Worm (Caenorhabditis elegans) whole organism, young adult: Measurements from ENCODE around the gene C05E4.7.

Experiments used
- B0035.1 ChIP-seq: sonication (generic microtip); optimal IDR thresholded peaks from 2 replicates; lab custom pipeline; 2016; ENCODE audit warnings: missing genetic modification characterization, mild to moderate bottlenecking, missing compliant biosample characterization, missing genotype, missing genetic modification reagents
- C06A6.2 ChIP-seq: fragments of 200-800 bp; sonication (Bioruptor generic); conservative IDR thresholded peaks from 2 replicates; pipeline ENCODE4 v1.3.6; 2022; ENCODE audit warnings: missing genetic modification characterization, missing compliant biosample characterization
- D2030.7 ChIP-seq: fragments of 200-800 bp; sonication (Bioruptor generic); IDR thresholded peaks from 2 replicates; pipeline ENCODE4 v1.3.6; 2022; ENCODE audit warnings: missing genetic modification reagents, missing genetic modification characterization, missing compliant biosample characterization
- F10E7.11 ChIP-seq: sonication (generic microtip); optimal IDR thresholded peaks from 2 replicates; lab custom pipeline; 2017; ENCODE audit warnings: mild to moderate bottlenecking, missing genetic modification characterization, moderate library complexity, missing compliant biosample characterization
- F23B12.7 ChIP-seq: sonication (generic microtip); optimal IDR thresholded peaks from 2 replicates; lab custom pipeline; 2017; ENCODE audit warnings: missing genetic modification characterization, mild to moderate bottlenecking, missing compliant biosample characterization, antibody characterized with exemption, moderate library complexity; ENCODE audit not compliant: insufficient read depth
- F49E8.2 ChIP-seq: sonication (generic microtip); optimal IDR thresholded peaks from 3 replicates; lab custom pipeline; 2017; ENCODE audit warnings: missing genetic modification characterization, mild to moderate bottlenecking, missing compliant biosample characterization, antibody characterized with exemption, moderate library complexity; ENCODE audit not compliant: insufficient read depth
- F52B5.7 ChIP-seq: sonication (generic microtip); optimal IDR thresholded peaks from 2 replicates; lab custom pipeline; 2016; ENCODE audit warnings: mild to moderate bottlenecking, missing genetic modification characterization, missing compliant biosample characterization
- F55B11.4 ChIP-seq: sonication (generic microtip); optimal IDR thresholded peaks from 2 replicates; lab custom pipeline; 2016; ENCODE audit warnings: missing compliant biosample characterization, missing genetic modification characterization, borderline replicate concordance; ENCODE audit not compliant: insufficient read depth
- K11D2.4 ChIP-seq: fragments of 200-800 bp; sonication (Bioruptor generic); IDR thresholded peaks from 2 replicates; pipeline ENCODE4 v1.3.6; 2022; ENCODE audit warnings: missing genetic modification reagents, missing genetic modification characterization, missing compliant biosample characterization
- K12H6.12 ChIP-seq: fragments of 200-800 bp; sonication (Bioruptor generic); optimal IDR thresholded peaks from 2 replicates; lab custom pipeline; 2018; ENCODE audit warnings: mild to moderate bottlenecking, missing genetic modification characterization, missing compliant biosample characterization
- Y67H2A.10 ChIP-seq: fragments of 200-800 bp; sonication (Bioruptor generic); conservative IDR thresholded peaks from 2 replicates; pipeline ENCODE4 v1.3.6; 2022; ENCODE audit warnings: missing genetic modification reagents, missing genetic modification characterization, missing compliant biosample characterization
- Y95B8A.8 ChIP-seq: fragments of 200-800 bp; sonication (Bioruptor generic); IDR thresholded peaks from 2 replicates; pipeline ENCODE4 v1.3.6; 2022; ENCODE audit warnings: missing genetic modification reagents, missing genetic modification characterization, missing compliant biosample characterization
- aptf-2 ChIP-seq: fragments of 200-800 bp; sonication (Bioruptor generic); conservative IDR thresholded peaks from 2 replicates; pipeline ENCODE4 v1.3.6; 2022; ENCODE audit warnings: missing genetic modification reagents, missing genetic modification characterization, missing compliant biosample characterization
- bed-1 ChIP-seq: fragments of 200-800 bp; sonication (Bioruptor generic); IDR thresholded peaks from 2 replicates; pipeline ENCODE4 v1.3.6; 2022; ENCODE audit warnings: missing genetic modification reagents, missing genetic modification characterization, missing compliant biosample characterization
- bed-2 ChIP-seq: fragments of 200-800 bp; sonication (Bioruptor generic); IDR thresholded peaks from 2 replicates; pipeline ENCODE4 v1.3.6; 2022; ENCODE audit warnings: missing genetic modification reagents, missing genetic modification characterization, missing compliant biosample characterization
- cebp-1 ChIP-seq, 2 experiments: fragments of 200-800 bp in 1 of 2; sonication (Bioruptor generic) in 1 of 2; sonication (generic microtip) in 1 of 2; IDR thresholded peaks in 1 of 2; optimal IDR thresholded peaks in 1 of 2; 2 replicates each; pipeline versions ENCODE4 v1.3.6 to Lab custom; 2017 to 2022; ENCODE audit warnings: missing compliant biosample characterization in 2 of 2, missing genetic modification characterization in 2 of 2, mild to moderate bottlenecking in 1 of 2, missing genetic modification reagents in 1 of 2, moderate library complexity in 1 of 2
- cebp-2 ChIP-seq: fragments of 200-800 bp; sonication (Bioruptor generic); IDR thresholded peaks from 2 replicates; pipeline ENCODE4 v1.3.6; 2022; ENCODE audit warnings: missing genetic modification characterization, missing compliant biosample characterization
- ceh-100 ChIP-seq: fragments of 200-800 bp; sonication (Bioruptor generic); IDR thresholded peaks from 2 replicates; pipeline ENCODE4 v1.3.6; 2022; ENCODE audit warnings: missing genetic modification reagents, missing genetic modification characterization, missing compliant biosample characterization
- ceh-40 ChIP-seq: fragments of 200-800 bp; sonication (Bioruptor generic); IDR thresholded peaks from 2 replicates; pipeline ENCODE4 v1.3.6; 2022; ENCODE audit warnings: missing genetic modification characterization, missing compliant biosample characterization
- ceh-79 ChIP-seq: sonication (generic microtip); optimal IDR thresholded peaks from 2 replicates; lab custom pipeline; 2017; ENCODE audit warnings: mild to moderate bottlenecking, missing genetic modification characterization, missing compliant biosample characterization
- egrh-3 ChIP-seq: fragments of 200-800 bp; sonication (Bioruptor generic); IDR thresholded peaks from 2 replicates; pipeline ENCODE4 v1.3.6; 2022; ENCODE audit warnings: missing genetic modification reagents, missing genetic modification characterization, missing compliant biosample characterization
- ekl-4 ChIP-seq: fragments of 200-800 bp; sonication (Bioruptor generic); IDR thresholded peaks from 2 replicates; pipeline ENCODE4 v1.3.6; 2022; ENCODE audit warnings: missing genetic modification reagents, missing genetic modification characterization, missing compliant biosample characterization
- ets-4 ChIP-seq: fragments of 200-800 bp; sonication (Bioruptor generic); optimal IDR thresholded peaks from 2 replicates; lab custom pipeline; 2018; ENCODE audit warnings: mild to moderate bottlenecking, missing genetic modification characterization, missing compliant biosample characterization
- gei-17 ChIP-seq: fragments of 200-800 bp; sonication (Bioruptor generic); optimal IDR thresholded peaks from 2 replicates; lab custom pipeline; 2018; ENCODE audit warnings: mild to moderate bottlenecking, missing genetic modification characterization, missing compliant biosample characterization
- him-1 ChIP-seq: sonication (generic microtip); optimal IDR thresholded peaks from 2 replicates; lab custom pipeline; 2016; ENCODE audit warnings: missing genotype, missing genetic modification reagents, missing genetic modification characterization, missing compliant biosample characterization
- hlh-26 ChIP-seq: fragments of 200-800 bp; sonication (Bioruptor generic); conservative IDR thresholded peaks from 2 replicates; pipeline ENCODE4 v1.3.6; 2022; ENCODE audit warnings: missing genetic modification reagents, missing genetic modification characterization, missing compliant biosample characterization
- hrde-1 ChIP-seq: sonication (generic microtip); optimal IDR thresholded peaks from 2 replicates; lab custom pipeline; 2016; ENCODE audit warnings: missing genetic modification characterization, mild to moderate bottlenecking, missing compliant biosample characterization, moderate library complexity, missing genotype, missing genetic modification reagents, borderline replicate concordance
- hsf-1 ChIP-seq: fragments of 200-800 bp; sonication (Bioruptor generic); IDR thresholded peaks from 2 replicates; pipeline ENCODE4 v1.3.6; 2022; ENCODE audit warnings: missing genetic modification reagents, missing genetic modification characterization, missing compliant biosample characterization
- lin-26 ChIP-seq: fragments of 200-800 bp; sonication (Bioruptor generic); IDR thresholded peaks from 2 replicates; pipeline ENCODE4 v1.3.6; 2022; ENCODE audit warnings: missing genetic modification reagents, missing genetic modification characterization, missing compliant biosample characterization
- lin-35 ChIP-seq, 3 experiments: fragments of 150-350 bp in 2 of 3; sonication (generic microtip) in 1 of 3; optimal IDR thresholded peaks; 2 replicates each; lab custom pipeline; 2014 to 2018; ENCODE audit warnings: missing biosample characterization in 3 of 3, missing genetic modification characterization in 3 of 3, missing genetic modification reagents in 3 of 3
- mes-4 ChIP-seq: sonication (generic microtip); optimal IDR thresholded peaks from 2 replicates; lab custom pipeline; 2016; ENCODE audit warnings: missing genotype, missing genetic modification characterization, missing compliant biosample characterization
- nfya-1 ChIP-seq: sonication (generic microtip); optimal IDR thresholded peaks from 2 replicates; lab custom pipeline; 2017; ENCODE audit warnings: antibody characterized with exemption, missing compliant biosample characterization, missing genetic modification characterization, borderline replicate concordance; ENCODE audit not compliant: insufficient read depth
- nhr-120 ChIP-seq: fragments of 200-800 bp; sonication (Bioruptor generic); IDR thresholded peaks from 2 replicates; pipeline ENCODE4 v1.3.6; 2022; ENCODE audit warnings: missing genetic modification characterization, missing compliant biosample characterization
- nhr-90 ChIP-seq: sonication (generic microtip); optimal IDR thresholded peaks from 2 replicates; lab custom pipeline; 2016; ENCODE audit warnings: missing genotype, mild to moderate bottlenecking, missing genetic modification characterization, missing compliant biosample characterization
- pbrm-1 ChIP-seq: fragments of 200-800 bp; sonication (Bioruptor generic); IDR thresholded peaks from 2 replicates; pipeline ENCODE4 v1.3.6; 2022; ENCODE audit warnings: missing genetic modification reagents, missing genetic modification characterization, missing compliant biosample characterization
- pha-4 ChIP-seq: fragments of 150-350 bp; sonication (generic microtip); optimal IDR thresholded peaks from 2 replicates; lab custom pipeline; 2014; ENCODE audit warnings: missing biosample characterization, missing genetic modification reagents, missing genetic modification characterization
- rcor-1 ChIP-seq: fragments of 200-800 bp; sonication (Bioruptor generic); IDR thresholded peaks from 2 replicates; pipeline ENCODE4 v1.3.6; 2022; ENCODE audit warnings: missing genetic modification reagents, missing genetic modification characterization, missing compliant biosample characterization
- rec-8 ChIP-seq, 2 experiments: sonication (generic microtip); optimal IDR thresholded peaks; 2 replicates each; lab custom pipeline; 2016; ENCODE audit warnings: mild to moderate bottlenecking in 2 of 2, missing genetic modification characterization in 2 of 2, missing genetic modification reagents in 2 of 2, missing genotype in 2 of 2, missing biosample characterization in 1 of 2, missing compliant biosample characterization in 1 of 2, moderate library complexity in 1 of 2
- repo-1 ChIP-seq: sonication (generic microtip); optimal IDR thresholded peaks from 2 replicates; lab custom pipeline; 2017; ENCODE audit warnings: mild to moderate bottlenecking, missing genetic modification characterization, missing compliant biosample characterization
- sdz-38 ChIP-seq: sonication (generic microtip); optimal IDR thresholded peaks from 2 replicates; lab custom pipeline; 2016; ENCODE audit warnings: missing genotype, missing genetic modification characterization, missing compliant biosample characterization
- snpc-1.1 ChIP-seq: sonication (generic microtip); optimal IDR thresholded peaks from 2 replicates; lab custom pipeline; 2017; ENCODE audit warnings: missing genetic modification characterization, mild to moderate bottlenecking, missing compliant biosample characterization, antibody characterized with exemption, moderate library complexity, missing genotype, missing genetic modification reagents; ENCODE audit not compliant: insufficient read depth
- tbp1 ChIP-seq: fragments of 200-800 bp; sonication (Bioruptor generic); optimal IDR thresholded peaks from 2 replicates; lab custom pipeline; 2018; ENCODE audit warnings: mild to moderate bottlenecking, missing genetic modification characterization, missing compliant biosample characterization
- tbx-9 ChIP-seq: sonication (generic microtip); optimal IDR thresholded peaks from 2 replicates; lab custom pipeline; 2016; ENCODE audit warnings: borderline replicate concordance, missing genetic modification characterization, inconsistent platforms, missing compliant biosample characterization
- unc-130 ChIP-seq: sonication (generic microtip); optimal IDR thresholded peaks from 2 replicates; lab custom pipeline; 2016; ENCODE audit warnings: missing genetic modification reagents, missing genetic modification characterization, missing compliant biosample characterization
- zfh-2 ChIP-seq: fragments of 200-800 bp; sonication (Bioruptor generic); conservative IDR thresholded peaks from 2 replicates; pipeline ENCODE4 v1.3.6; 2022; ENCODE audit warnings: missing genetic modification reagents, missing genetic modification characterization, missing compliant biosample characterization
- ztf-26 ChIP-seq: sonication (generic microtip); optimal IDR thresholded peaks from 2 replicates; lab custom pipeline; 2017; ENCODE audit warnings: missing genetic modification characterization, missing compliant biosample characterization
- ztf-28 ChIP-seq: fragments of 200-800 bp; sonication (Bioruptor generic); IDR thresholded peaks from 2 replicates; pipeline ENCODE4 v1.3.6; 2022; ENCODE audit warnings: missing genetic modification reagents, missing genetic modification characterization, missing compliant biosample characterization

Gene C05E4.7

ce11 chrV:731330-731729 lies 10.6 kb upstream of the C05E4.7 start (continued):
- TF ChIP-seq sdz-38 (tag; lab: Kevin White, UChicago), result no peak
- no peak for TF ChIP-seq ceh-79
- TF ChIP-seq cebp-1 (GFP tag; IDR thresholded peaks at IDR 0.05; lab: Robert Waterston, UW), result peak; percentile 33; the same call in 1 of the 2 replicates
- TF ChIP-seq cebp-1 (tag; optimal IDR thresholded peaks at IDR 0.05; lab: Kevin White, UChicago), result peak; percentile 89
- TF ChIP-seq Y67H2A.10 (GFP tag; lab: Robert Waterston, UW), result no peak
- no peak for TF ChIP-seq him-1 (tag; lab: Kevin White, UChicago)
- peak; percentile 77 for TF ChIP-seq pbrm-1 (GFP tag; lab: Robert Waterston, UW)
- no peak for TF ChIP-seq ztf-28 (GFP tag; lab: Robert Waterston, UW)
- TF ChIP-seq tbp1 (GFP tag; lab: Kevin White, UChicago), result peak; percentile 63
- TF ChIP-seq F23B12.7 (tag; lab: Kevin White, UChicago), result no peak
- TF ChIP-seq ztf-26 (tag; lab: Kevin White, UChicago), result peak; percentile 83
- TF ChIP-seq mes-4 (tag; lab: Kevin White, UChicago), result no peak
- no peak for TF ChIP-seq ceh-40 (GFP tag; lab: Robert Waterston, UW)
- peak in 1 of 3 experiments; percentile 29 for TF ChIP-seq lin-35 (GFP tag; optimal IDR thresholded peaks at IDR 0.05; lab: Kevin White, UChicago)
- TF ChIP-seq ets-4, result peak; percentile 84
- peak; percentile 81 for TF ChIP-seq zfh-2 (GFP tag; lab: Robert Waterston, UW)
- TF ChIP-seq F49E8.2, result no peak
- TF ChIP-seq rcor-1 (GFP tag; lab: Robert Waterston, UW), result peak; percentile 47; the same call in 1 of the 2 replicates
- TF ChIP-seq nhr-120 (GFP tag; lab: Robert Waterston, UW), result no peak
- peak; percentile 93 for TF ChIP-seq pha-4 (tag; lab: Kevin White, UChicago)
- peak; percentile 79 for TF ChIP-seq nhr-90 (tag; lab: Kevin White, UChicago)
- peak; percentile 55 for TF ChIP-seq gei-17 (GFP tag; lab: Kevin White, UChicago)
- TF ChIP-seq F10E7.11 (tag; lab: Kevin White, UChicago), result no peak
- peak; percentile 74; the same call in 1 of the 2 replicates for TF ChIP-seq Y95B8A.8 (GFP tag; lab: Robert Waterston, UW)
- peak; percentile 67 for TF ChIP-seq egrh-3
- TF ChIP-seq K12H6.12 (tag; lab: Kevin White, UChicago), result peak; percentile 71
- no peak for TF ChIP-seq unc-130 (GFP tag; lab: Kevin White, UChicago)
- no peak for TF ChIP-seq F55B11.4 (tag; lab: Kevin White, UChicago)
- TF ChIP-seq bed-2, result no peak
- TF ChIP-seq hlh-26, result no peak
- peak; percentile 78 for TF ChIP-seq repo-1 (tag; lab: Kevin White, UChicago)
- TF ChIP-seq aptf-2 (GFP tag; lab: Robert Waterston, UW), result no peak
- no peak for TF ChIP-seq D2030.7 (GFP tag; lab: Robert Waterston, UW)
- TF ChIP-seq ceh-100 (GFP tag; lab: Robert Waterston, UW), result no peak
- peak; percentile 78 for TF ChIP-seq ekl-4 (GFP tag; lab: Robert Waterston, UW)
- TF ChIP-seq C06A6.2 (GFP tag; lab: Robert Waterston, UW), result peak; percentile 84
- peak; percentile 84 for TF ChIP-seq K11D2.4
- TF ChIP-seq snpc-1.1, result no peak
- TF ChIP-seq tbx-9 (tag; lab: Kevin White, UChicago), result no peak
- no peak for TF ChIP-seq bed-1
- 0 out of 2 replicates have a peak, but pooled peaks have one; percentile 61 for TF ChIP-seq cebp-2
- TF ChIP-seq nfya-1 (tag; lab: Kevin White, UChicago), result no peak
- peak; percentile 76 for TF ChIP-seq F52B5.7 (tag; lab: Kevin White, UChicago)
- no peak for TF ChIP-seq rec-8 (tag; optimal IDR thresholded peaks at IDR 0.05; lab: Kevin White, UChicago)
- TF ChIP-seq B0035.1 (tag; lab: Kevin White, UChicago), result peak; percentile 32
- TF ChIP-seq lin-26 (GFP tag; lab: Robert Waterston, UW), result peak; percentile 73
- TF ChIP-seq hsf-1 (GFP tag; lab: Robert Waterston, UW), result no peak
- TF ChIP-seq hrde-1, result no peak
